Fruit fly (Drosophila melanogaster) whole organism, embryonic: Measurements from ENCODE around the gene GABPI.

ENCODE experiments used
- Ada2b ChIP-seq: fragments of 200-800 bp; sonication (Bioruptor generic); IDR thresholded peaks from 2 replicates; pipeline ENCODE4 v1.3.6; 2022; ENCODE audit warnings: missing biosample characterization, missing genetic modification characterization
- Antp ChIP-seq: fragments of 200-800 bp; sonication (Bioruptor generic); optimal IDR thresholded peaks from 3 replicates; lab custom pipeline; 2016; ENCODE audit warnings: missing biosample characterization, missing genetic modification characterization
- BEAF-32 ChIP-seq: fragments of 200-800 bp; sonication (Bioruptor generic); optimal IDR thresholded peaks from 3 replicates; lab custom pipeline; 2017; ENCODE audit warnings: missing biosample characterization, missing genetic modification characterization, mild to moderate bottlenecking, moderate library complexity, missing genetic modification reagents
- Bgb ChIP-seq: fragments of 200-800 bp; sonication (Bioruptor generic); IDR thresholded peaks from 2 replicates; pipeline ENCODE4 v1.3.6; 2022; ENCODE audit warnings: missing biosample characterization, missing genetic modification characterization; ENCODE audit not compliant: partially characterized antibody
- CG11398 ChIP-seq: fragments of 200-800 bp; sonication (Bioruptor generic); optimal IDR thresholded peaks from 2 replicates; lab custom pipeline; 2016; ENCODE audit warnings: missing biosample characterization, missing genetic modification characterization
- CG11696 ChIP-seq: fragments of 200-800 bp; sonication (Bioruptor generic); IDR thresholded peaks from 2 replicates; pipeline ENCODE4 v1.3.6; 2022; ENCODE audit warnings: missing biosample characterization, missing genetic modification characterization
- CG13775 ChIP-seq: fragments of 200-800 bp; sonication (Bioruptor generic); optimal IDR thresholded peaks from 3 replicates; lab custom pipeline; 2017; ENCODE audit warnings: missing biosample characterization, mild to moderate bottlenecking, missing genetic modification characterization
- CG14860 ChIP-seq: fragments of 200-800 bp; sonication (Bioruptor generic); IDR thresholded peaks from 3 replicates; pipeline ENCODE4 v1.3.6; 2022; ENCODE audit warnings: missing biosample characterization, missing genetic modification characterization; ENCODE audit not compliant: partially characterized antibody
- CG14965 ChIP-seq: fragments of 200-800 bp; sonication (Bioruptor generic); optimal IDR thresholded peaks from 2 replicates; lab custom pipeline; 2016; ENCODE audit warnings: missing biosample characterization, missing genetic modification characterization, borderline replicate concordance
- CG15514 ChIP-seq: fragments of 200-800 bp; sonication (Bioruptor generic); optimal IDR thresholded peaks from 3 replicates; lab custom pipeline; 2017; ENCODE audit warnings: missing biosample characterization, missing genetic modification characterization, mild to moderate bottlenecking, moderate library complexity, missing genetic modification reagents
- CG17912 ChIP-seq: fragments of 200-800 bp; sonication (Bioruptor generic); optimal IDR thresholded peaks from 2 replicates; lab custom pipeline; 2018; ENCODE audit warnings: missing biosample characterization, mild to moderate bottlenecking, missing genetic modification characterization
- CG2712 ChIP-seq: fragments of 200-800 bp; optimal IDR thresholded peaks from 3 replicates; lab custom pipeline; 2019; ENCODE audit warnings: missing biosample characterization, mild to moderate bottlenecking, missing genetic modification characterization, moderate library complexity
- CG34224 ChIP-seq: fragments of 200-800 bp; sonication (Bioruptor generic); IDR thresholded peaks from 3 replicates; pipeline ENCODE4 v1.3.6; 2022; ENCODE audit warnings: missing biosample characterization, missing genetic modification characterization; ENCODE audit not compliant: partially characterized antibody
- CG42726 ChIP-seq: fragments of 200-800 bp; sonication (Bioruptor generic); IDR thresholded peaks from 2 replicates; pipeline ENCODE4 v1.3.6; 2022; ENCODE audit warnings: missing biosample characterization, missing genetic modification characterization; ENCODE audit not compliant: partially characterized antibody
- CG43689 ChIP-seq: fragments of 200-800 bp; sonication (Bioruptor generic); IDR thresholded peaks from 2 replicates; pipeline ENCODE4 v1.3.6; 2022; ENCODE audit warnings: missing biosample characterization, missing genetic modification characterization
- CG4707 ChIP-seq: fragments of 200-800 bp; sonication (Bioruptor generic); optimal IDR thresholded peaks from 2 replicates; lab custom pipeline; 2018; ENCODE audit warnings: missing biosample characterization, mild to moderate bottlenecking, missing genetic modification characterization, moderate library complexity
- CG4820 ChIP-seq: fragments of 200-800 bp; sonication (Bioruptor generic); optimal IDR thresholded peaks from 3 replicates; lab custom pipeline; 2016; ENCODE audit warnings: missing biosample characterization, missing genetic modification characterization
- CG7372 ChIP-seq: fragments of 200-800 bp; sonication (Bioruptor generic); IDR thresholded peaks from 2 replicates; pipeline ENCODE4 v1.3.6; 2022; ENCODE audit warnings: missing biosample characterization, missing genetic modification characterization
- CG8478 ChIP-seq: fragments of >200 bp; optimal IDR thresholded peaks from 2 replicates; lab custom pipeline; 2018
- CG8765 ChIP-seq: fragments of 200-800 bp; sonication (Bioruptor generic); IDR thresholded peaks from 2 replicates; pipeline ENCODE4 v1.3.6; 2022; ENCODE audit warnings: missing biosample characterization, missing genetic modification characterization
- CHES-1-like ChIP-seq: fragments of 200-800 bp; sonication (Bioruptor generic); optimal IDR thresholded peaks from 2 replicates; lab custom pipeline; 2016; ENCODE audit warnings: missing biosample characterization, missing genetic modification characterization
- D19A ChIP-seq: fragments of 200-800 bp; optimal IDR thresholded peaks from 3 replicates; lab custom pipeline; 2019; ENCODE audit warnings: missing biosample characterization, mild to moderate bottlenecking, missing genetic modification characterization, moderate library complexity
- Deaf1 ChIP-seq: fragments of 200-800 bp; optimal IDR thresholded peaks from 3 replicates; lab custom pipeline; 2019; ENCODE audit warnings: missing biosample characterization, mild to moderate bottlenecking, missing genetic modification characterization, moderate library complexity
- Dll ChIP-seq: fragments of 200-800 bp; sonication (Bioruptor generic); IDR thresholded peaks from 4 replicates; pipeline ENCODE4 v1.3.6; 2022; ENCODE audit warnings: missing biosample characterization, missing genetic modification characterization; ENCODE audit not compliant: partially characterized antibody
- Dp ChIP-seq: fragments of 200-800 bp; sonication (Bioruptor generic); optimal IDR thresholded peaks from 2 replicates; lab custom pipeline; 2018; ENCODE audit warnings: missing biosample characterization, mild to moderate bottlenecking, missing genetic modification characterization, moderate library complexity
- Drgx ChIP-seq: fragments of 200-800 bp; sonication (Bioruptor generic); IDR thresholded peaks from 2 replicates; pipeline ENCODE4 v1.3.6; 2022; ENCODE audit warnings: missing biosample characterization, missing genetic modification characterization
- E2f2 ChIP-seq: fragments of 200-800 bp; sonication (Bioruptor generic); IDR thresholded peaks from 2 replicates; pipeline ENCODE4 v1.3.6; 2022; ENCODE audit warnings: missing biosample characterization, missing genetic modification characterization
- Myb ChIP-seq: fragments of 200-800 bp; sonication (Bioruptor generic); optimal IDR thresholded peaks from 2 replicates; lab custom pipeline; 2016; ENCODE audit warnings: missing biosample characterization, missing genetic modification characterization
- Poxn ChIP-seq: fragments of 200-800 bp; sonication (Bioruptor generic); IDR thresholded peaks from 2 replicates; pipeline ENCODE4 v1.3.6; 2022; ENCODE audit warnings: missing biosample characterization, missing genetic modification characterization
- Spps ChIP-seq: fragments of 200-800 bp; sonication (Bioruptor generic); optimal IDR thresholded peaks from 2 replicates; lab custom pipeline; 2018; ENCODE audit warnings: missing biosample characterization, mild to moderate bottlenecking, missing genetic modification characterization
- Trl ChIP-seq, 3 experiments: fragments of >200 bp in 2 of 3; fragments of 200-800 bp in 1 of 3; sonication (Bioruptor generic) in 1 of 3; optimal IDR thresholded peaks; 2 replicates in 1 of 3; 3 replicates in 2 of 3; lab custom pipeline; 2016 to 2017; ENCODE audit warnings: missing biosample characterization in 1 of 3, missing genetic modification characterization in 1 of 3
- ara ChIP-seq: fragments of 200-800 bp; sonication (Bioruptor generic); IDR thresholded peaks from 2 replicates; pipeline ENCODE4 v1.3.6; 2022; ENCODE audit warnings: missing biosample characterization, missing genetic modification characterization
- ash1 ChIP-seq: fragments of 200-800 bp; sonication (Bioruptor generic); optimal IDR thresholded peaks from 2 replicates; lab custom pipeline; 2018; ENCODE audit warnings: missing biosample characterization, mild to moderate bottlenecking, missing genetic modification characterization
- chm ChIP-seq: fragments of 200-800 bp; sonication (Bioruptor generic); IDR thresholded peaks from 2 replicates; pipeline ENCODE4 v1.3.6; 2022; ENCODE audit warnings: missing biosample characterization, missing genetic modification characterization
- cwo ChIP-seq: fragments of 200-800 bp; sonication (Bioruptor generic); optimal IDR thresholded peaks from 3 replicates; lab custom pipeline; 2017; ENCODE audit warnings: missing biosample characterization, missing genetic modification characterization, mild to moderate bottlenecking, moderate library complexity, missing genetic modification reagents
- dimm ChIP-seq: fragments of 200-800 bp; sonication (Bioruptor generic); IDR thresholded peaks from 2 replicates; pipeline ENCODE4 v1.3.6; 2022; ENCODE audit warnings: missing biosample characterization, missing genetic modification characterization
- dpn ChIP-seq, 2 experiments: fragments of 200-800 bp; sonication (Bioruptor generic); optimal IDR thresholded peaks; 3 replicates each; lab custom pipeline; 2016; ENCODE audit warnings: missing biosample characterization in 2 of 2, missing genetic modification characterization in 2 of 2
- emc ChIP-seq: fragments of 200-800 bp; sonication (Bioruptor generic); optimal IDR thresholded peaks from 2 replicates; lab custom pipeline; 2016; ENCODE audit warnings: missing biosample characterization, missing genetic modification characterization
- exex ChIP-seq: fragments of 200-800 bp; sonication (Bioruptor generic); optimal IDR thresholded peaks from 4 replicates; lab custom pipeline; 2018; ENCODE audit warnings: missing biosample characterization, mild to moderate bottlenecking, missing genetic modification characterization, moderate library complexity
- grau ChIP-seq: fragments of 200-800 bp; optimal IDR thresholded peaks from 3 replicates; lab custom pipeline; 2019; ENCODE audit warnings: missing biosample characterization, mild to moderate bottlenecking, missing genetic modification characterization, moderate library complexity
- kah ChIP-seq: fragments of 200-800 bp; sonication (Bioruptor generic); optimal IDR thresholded peaks from 2 replicates; lab custom pipeline; 2018; ENCODE audit warnings: missing biosample characterization, mild to moderate bottlenecking, missing genetic modification characterization
- kni ChIP-seq: fragments of 200-800 bp; sonication (Bioruptor generic); optimal IDR thresholded peaks from 3 replicates; lab custom pipeline; 2017; ENCODE audit warnings: mild to moderate bottlenecking, missing biosample characterization, missing genetic modification reagents, missing genetic modification characterization
- lmd ChIP-seq: fragments of 200-800 bp; sonication (Bioruptor generic); IDR thresholded peaks from 2 replicates; pipeline ENCODE4 v1.3.6; 2022; ENCODE audit warnings: missing biosample characterization, missing genetic modification characterization
- pb ChIP-seq: fragments of 200-800 bp; sonication (Bioruptor generic); optimal IDR thresholded peaks from 3 replicates; lab custom pipeline; 2016; ENCODE audit warnings: missing biosample characterization, missing genetic modification characterization
- phol ChIP-seq: fragments of 200-800 bp; sonication (Bioruptor generic); optimal IDR thresholded peaks from 3 replicates; lab custom pipeline; 2018; ENCODE audit warnings: missing biosample characterization, mild to moderate bottlenecking, missing genetic modification characterization, moderate library complexity
- ro ChIP-seq: fragments of 200-800 bp; sonication (Bioruptor generic); IDR thresholded peaks from 2 replicates; pipeline ENCODE4 v1.3.6; 2022; ENCODE audit warnings: missing biosample characterization, missing genetic modification characterization
- run ChIP-seq: fragments of 200-800 bp; sonication (Bioruptor generic); optimal IDR thresholded peaks from 3 replicates; lab custom pipeline; 2018; ENCODE audit warnings: missing biosample characterization, mild to moderate bottlenecking, missing genetic modification characterization
- sim ChIP-seq: fragments of 200-800 bp; sonication (Bioruptor generic); IDR thresholded peaks from 2 replicates; pipeline ENCODE4 v1.3.6; 2022; ENCODE audit warnings: missing biosample characterization, missing genetic modification characterization
- stwl ChIP-seq: fragments of 200-800 bp; sonication (Bioruptor generic); optimal IDR thresholded peaks from 3 replicates; lab custom pipeline; 2018; ENCODE audit warnings: missing biosample characterization, mild to moderate bottlenecking, missing genetic modification characterization, moderate library complexity
- tx ChIP-seq: fragments of 200-800 bp; sonication (Bioruptor generic); optimal IDR thresholded peaks from 2 replicates; lab custom pipeline; 2016; ENCODE audit warnings: missing biosample characterization, missing genetic modification characterization
- vvl ChIP-seq: fragments of 200-800 bp; sonication (Bioruptor generic); IDR thresholded peaks from 2 replicates; pipeline ENCODE4 v1.3.6; 2022; ENCODE audit warnings: missing biosample characterization, missing genetic modification characterization

Gene GABPI

dm6 chr2L:3039774-3040173 is 9.4 kb downstream of the GABPI start, which contains the start of the genes cnir and CG17221 (continued):
- TF ChIP-seq dpn (GFP tag; optimal IDR thresholded peaks at IDR 0.05; lab: Kevin White, UChicago) = peak; percentile 70 to 76
- peak; percentile 16 for TF ChIP-seq cwo
- peak; percentile 37 for TF ChIP-seq D19A (tag; lab: Kevin White, UChicago)
- TF ChIP-seq stwl = peak; percentile 81
- TF ChIP-seq kah (GFP tag; lab: Kevin White, UChicago) = no peak
- TF ChIP-seq CG11398 (GFP tag; lab: Kevin White, UChicago) = peak; percentile 38
- TF ChIP-seq tx (GFP tag; lab: Kevin White, UChicago) = peak; percentile 64
- TF ChIP-seq Myb (GFP tag; lab: Kevin White, UChicago) = peak; percentile 93
- TF ChIP-seq sim (GFP tag; lab: Robert Waterston, UW) = no peak
- peak; percentile 73 for TF ChIP-seq phol (tag; lab: Kevin White, UChicago)
- TF ChIP-seq Dll (GFP tag; lab: Robert Waterston, UW) = peak; percentile 72
- no peak for TF ChIP-seq CG8765 (GFP tag; lab: Robert Waterston, UW)
- peak; percentile 53 for TF ChIP-seq CG34224 (GFP tag; lab: Robert Waterston, UW)
- TF ChIP-seq CG2712 (tag; lab: Kevin White, UChicago) = peak; percentile 72
- TF ChIP-seq Dp (GFP tag; lab: Kevin White, UChicago) = peak; percentile 59
- peak; percentile 13 for TF ChIP-seq pb (GFP tag; lab: Kevin White, UChicago)
- no peak for TF ChIP-seq CG4707
- peak; percentile 45 for TF ChIP-seq chm (GFP tag; lab: Robert Waterston, UW)
- TF ChIP-seq exex = peak; percentile 74
- TF ChIP-seq Spps = peak; percentile 31
- TF ChIP-seq CG15514 (GFP tag; lab: Kevin White, UChicago) = peak; percentile 73
- 0 out of 2 replicates have a peak, but pooled peaks have one; percentile 12 for TF ChIP-seq ara (GFP tag; lab: Robert Waterston, UW)
- TF ChIP-seq vvl (GFP tag; lab: Robert Waterston, UW) = peak; percentile 61
- TF ChIP-seq ro = no peak
- TF ChIP-seq kni (GFP tag; lab: Kevin White, UChicago) = peak; percentile 60
- TF ChIP-seq grau (tag; lab: Kevin White, UChicago) = peak; percentile 67
- peak; percentile 47 for TF ChIP-seq E2f2 (GFP tag; lab: Robert Waterston, UW)
- TF ChIP-seq lmd (GFP tag; lab: Robert Waterston, UW) = no peak
- TF ChIP-seq CG14965 = no peak
- peak; percentile 69 for TF ChIP-seq Antp
- TF ChIP-seq emc (GFP tag; lab: Kevin White, UChicago) = peak; percentile 8
- no peak for TF ChIP-seq CG42726
- TF ChIP-seq Poxn (GFP tag; lab: Robert Waterston, UW) = no peak
- TF ChIP-seq CHES-1-like (GFP tag; lab: Kevin White, UChicago) = peak; percentile 79
- peak; percentile 72 for TF ChIP-seq BEAF-32 (GFP tag; lab: Kevin White, UChicago)
- TF ChIP-seq CG13775 = peak; percentile 58
- no peak for TF ChIP-seq Drgx
- no peak for TF ChIP-seq CG43689 (GFP tag; lab: Robert Waterston, UW)
- no peak for TF ChIP-seq CG8478
- peak; percentile 62 for TF ChIP-seq CG4820 (GFP tag; lab: Kevin White, UChicago)
- no peak for TF ChIP-seq Trl (optimal IDR thresholded peaks at IDR 0.05; lab: Kevin White, UChicago)
- peak; percentile 87 for TF ChIP-seq Trl (GFP tag; optimal IDR thresholded peaks at IDR 0.05; lab: Kevin White, UChicago)
- TF ChIP-seq run (tag; lab: Kevin White, UChicago) = no peak
- TF ChIP-seq Deaf1 = peak; percentile 19
- TF ChIP-seq ash1 (GFP tag; lab: Kevin White, UChicago) = no peak
- TF ChIP-seq CG14860 (GFP tag; lab: Robert Waterston, UW) = no peak
- no peak for TF ChIP-seq Ada2b (GFP tag; lab: Robert Waterston, UW)
- no peak for TF ChIP-seq dimm (GFP tag; lab: Robert Waterston, UW)
- TF ChIP-seq CG11696 (GFP tag; lab: Robert Waterston, UW) = no peak
- TF ChIP-seq CG7372 (GFP tag; lab: Robert Waterston, UW) = peak; percentile 50
- TF ChIP-seq Bgb (GFP tag; lab: Robert Waterston, UW) = peak; percentile 38; the same call in 1 of the 2 replicates
- TF ChIP-seq CG17912 (GFP tag; lab: Kevin White, UChicago) = peak; percentile 1
